Fruit fly (Drosophila melanogaster): ENCODE measurements around the gene CG4194.

- TF ChIP-seq fru (optimal IDR thresholded peaks at IDR 0.05), result no peak
- no peak for TF ChIP-seq cato (GFP tag; optimal IDR thresholded peaks at IDR 0.05; ENCODE audit: borderline replicate concordance)
- TF ChIP-seq klu (GFP tag; IDR thresholded peaks at IDR 0.05), result no peak
- no peak for TF ChIP-seq Dfd (GFP tag; optimal IDR thresholded peaks at IDR 0.05)
- no peak for TF ChIP-seq esg (GFP tag; conservative IDR thresholded peaks at IDR 0.05)
- TF ChIP-seq CG2875 (GFP tag; optimal IDR thresholded peaks at IDR 0.05), result peak; percentile 47
- TF ChIP-seq Gsc (GFP tag; IDR thresholded peaks at IDR 0.05), result no peak
- peak; percentile 5 for TF ChIP-seq Xbp1 (GFP tag; optimal IDR thresholded peaks at IDR 0.05)
Observed at dm6 chrX:2080367-2080927, 12.1 kb downstream of the CG4194 start, which contains the start of the genes CG16903 and Unc-76.
